Fruit fly (Drosophila melanogaster) whole organism, pupa: ENCODE data around the gene CG16749.

Source experiments
- CG10348 ChIP-seq: fragments of 200-800 bp; sonication (Bioruptor generic); IDR thresholded peaks from 2 replicates; pipeline ENCODE4 v1.3.6; 2022; ENCODE audit warnings: missing biosample characterization, missing genetic modification characterization
- CG12605 ChIP-seq: fragments of 200-800 bp; sonication (Bioruptor generic); IDR thresholded peaks from 2 replicates; pipeline ENCODE4 v1.3.6; 2022; ENCODE audit warnings: missing biosample characterization, missing genetic modification characterization
- CG14655 ChIP-seq: fragments of 200-800 bp; sonication (Bioruptor generic); optimal IDR thresholded peaks from 3 replicates; lab custom pipeline; 2017; ENCODE audit warnings: mild to moderate bottlenecking, missing biosample characterization, missing genetic modification reagents, missing genetic modification characterization
- CG15710 ChIP-seq: fragments of 200-800 bp; sonication (Bioruptor generic); optimal IDR thresholded peaks from 2 replicates; lab custom pipeline; 2018; ENCODE audit warnings: missing biosample characterization, mild to moderate bottlenecking, missing genetic modification characterization, moderate library complexity
- CG34367 ChIP-seq: fragments of 200-800 bp; sonication (Bioruptor generic); optimal IDR thresholded peaks from 2 replicates; lab custom pipeline; 2018; ENCODE audit warnings: missing biosample characterization, mild to moderate bottlenecking, missing genetic modification characterization
- CG8159 ChIP-seq: fragments of 200-800 bp; sonication (Bioruptor generic); optimal IDR thresholded peaks from 3 replicates; lab custom pipeline; 2018; ENCODE audit warnings: missing biosample characterization, mild to moderate bottlenecking, missing genetic modification characterization, moderate library complexity
- CG8301 ChIP-seq: fragments of 200-800 bp; sonication (Bioruptor generic); optimal IDR thresholded peaks from 2 replicates; lab custom pipeline; 2018; ENCODE audit warnings: missing biosample characterization, mild to moderate bottlenecking, missing genetic modification characterization
- D1 ChIP-seq: fragments of 200-800 bp; sonication (Bioruptor generic); optimal IDR thresholded peaks from 2 replicates; lab custom pipeline; 2018; ENCODE audit warnings: missing biosample characterization, mild to moderate bottlenecking, missing genetic modification characterization, moderate library complexity
- EcR ChIP-seq: fragments of 200-800 bp; sonication (Bioruptor generic); optimal IDR thresholded peaks from 3 replicates; lab custom pipeline; 2019; ENCODE audit warnings: missing biosample characterization, missing genetic modification characterization, mild to moderate bottlenecking, moderate library complexity, missing genetic modification reagents
- Ets98B ChIP-seq: fragments of 200-800 bp; sonication (Bioruptor generic); IDR thresholded peaks from 2 replicates; pipeline ENCODE4 v1.3.6; 2022; ENCODE audit warnings: missing biosample characterization, missing genetic modification characterization
- Pif1B ChIP-seq: fragments of 200-800 bp; sonication (Bioruptor generic); optimal IDR thresholded peaks from 3 replicates; lab custom pipeline; 2016; ENCODE audit warnings: missing biosample characterization, missing genetic modification characterization
- fd96Ca ChIP-seq: fragments of 200-800 bp; sonication (Bioruptor generic); IDR thresholded peaks from 3 replicates; pipeline ENCODE4 v1.3.6; 2022; ENCODE audit warnings: missing biosample characterization, missing genetic modification characterization
- gl ChIP-seq: fragments of 200-800 bp; sonication (Bioruptor generic); optimal IDR thresholded peaks from 2 replicates; lab custom pipeline; 2018; ENCODE audit warnings: missing biosample characterization, mild to moderate bottlenecking, missing genetic modification characterization

Gene CG16749

DNA sequence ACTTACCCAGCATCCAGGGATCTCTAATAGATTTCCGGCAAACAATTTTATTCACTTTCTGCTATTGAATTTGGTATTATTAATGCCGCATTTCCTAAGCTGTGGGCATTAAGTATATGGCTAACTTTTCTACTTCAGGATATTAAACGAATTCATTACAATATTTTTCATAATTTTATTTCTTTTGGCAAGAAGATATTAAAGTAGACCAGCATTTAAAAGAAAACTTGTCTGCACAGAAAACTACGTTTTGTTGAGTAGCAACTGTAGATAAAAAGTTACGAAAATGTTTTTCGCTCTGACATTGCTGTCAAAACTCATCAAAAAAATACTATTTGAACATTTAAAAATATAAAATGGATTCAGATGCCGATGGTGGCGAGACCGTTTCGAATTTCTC, 10.2 kb downstream of the CG16749 start, which contains the start of gene HP1e:
Gene HP1e, plus strand, starts transcription at position 301 of the 400 bp plus-strand sequence.
- TF ChIP-seq CG10348 (GFP tag; lab: Robert Waterston, UW) (no peak), Pif1B (GFP tag; lab: Kevin White, UChicago) (no peak), D1 (tag; lab: Kevin White, UChicago) (no peak), gl (tag; lab: Kevin White, UChicago) (no peak), CG15710 (tag; lab: Kevin White, UChicago) (no peak), EcR (no peak), Ets98B (no peak), CG14655 (GFP tag; lab: Kevin White, UChicago) (no peak), CG34367 (tag; lab: Kevin White, UChicago) (no peak), CG8301 (tag; lab: Kevin White, UChicago) (no peak)

DNA sequence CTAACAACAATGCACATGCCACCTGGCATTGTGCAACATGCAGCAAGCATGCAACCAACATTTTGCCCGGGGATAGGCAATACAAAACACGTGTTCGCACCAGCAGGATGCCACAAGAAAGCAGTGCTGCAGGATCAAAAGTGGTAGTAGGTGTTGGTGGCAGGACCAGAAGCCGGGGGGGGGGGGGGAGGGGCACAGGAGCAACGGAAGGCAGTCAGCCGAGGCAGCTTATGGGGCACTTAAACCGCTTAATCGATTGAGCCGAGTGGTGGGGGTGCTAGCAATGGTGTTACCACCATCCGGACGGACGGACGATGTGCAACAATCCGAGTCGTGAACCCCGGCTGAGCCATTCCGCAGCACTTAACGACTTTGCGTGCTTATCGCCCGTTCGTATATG, 34.5 kb downstream of the CG16749 start:
- TF ChIP-seq CG34367 (tag; lab: Kevin White, UChicago) (no peak), CG12605 (GFP tag; lab: Robert Waterston, UW) (no peak), fd96Ca (GFP tag; lab: Robert Waterston, UW) (no peak), EcR (no peak)

DNA sequence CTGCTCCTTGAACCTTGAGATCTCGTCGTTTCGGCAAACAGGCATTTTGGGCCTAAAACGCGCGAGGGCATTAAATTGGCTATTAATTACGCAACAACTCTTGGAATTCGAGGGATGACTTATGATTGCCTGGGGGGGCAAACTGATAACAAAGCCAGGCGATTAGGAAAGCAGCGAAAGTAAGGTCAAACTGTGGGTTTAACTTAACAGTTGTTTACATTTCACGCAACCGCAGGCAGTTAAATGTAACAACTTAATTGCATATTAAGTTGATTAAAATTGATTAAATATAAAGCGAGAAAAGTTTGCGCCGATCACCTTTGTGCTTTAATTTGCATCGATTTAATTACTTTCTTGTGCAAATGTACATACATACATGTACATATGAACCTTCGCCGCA, 44.0 kb downstream of the CG16749 start:
- TF ChIP-seq CG8159 (tag; lab: Kevin White, UChicago) (no peak), gl (tag; lab: Kevin White, UChicago) (no peak), CG34367 (tag; lab: Kevin White, UChicago) (no peak), CG14655 (GFP tag; lab: Kevin White, UChicago) (no peak), D1 (tag; lab: Kevin White, UChicago) (no peak)
